Fruit fly (Drosophila melanogaster) whole organism, embryonic: ENCODE data around the gene CG43221.

ENCODE experiments used
- Atf6 ChIP-seq: fragments of 200-800 bp; sonication (Bioruptor generic); IDR thresholded peaks from 2 replicates; pipeline ENCODE4 v1.3.6; 2022; ENCODE audit warnings: missing biosample characterization, missing genetic modification characterization
- CG10147 ChIP-seq: fragments of 200-800 bp; sonication (Bioruptor generic); optimal IDR thresholded peaks from 2 replicates; lab custom pipeline; 2019; ENCODE audit warnings: missing biosample characterization, mild to moderate bottlenecking, missing genetic modification characterization, moderate library complexity
- CG10462 ChIP-seq: fragments of 200-800 bp; sonication (Bioruptor generic); optimal IDR thresholded peaks from 2 replicates; lab custom pipeline; 2016; ENCODE audit warnings: missing biosample characterization, missing genetic modification characterization
- CG11696 ChIP-seq: fragments of 200-800 bp; sonication (Bioruptor generic); IDR thresholded peaks from 2 replicates; pipeline ENCODE4 v1.3.6; 2022; ENCODE audit warnings: missing biosample characterization, missing genetic modification characterization
- CG14710 ChIP-seq: fragments of 200-800 bp; sonication (Bioruptor generic); optimal IDR thresholded peaks from 3 replicates; lab custom pipeline; 2019; ENCODE audit warnings: missing biosample characterization, mild to moderate bottlenecking, missing genetic modification characterization, moderate library complexity
- CG15011 ChIP-seq: fragments of 200-800 bp; sonication (Bioruptor generic); optimal IDR thresholded peaks from 3 replicates; lab custom pipeline; 2018; ENCODE audit warnings: missing biosample characterization, mild to moderate bottlenecking, missing genetic modification characterization
- CG15696 ChIP-seq: fragments of 200-800 bp; sonication (Bioruptor generic); optimal IDR thresholded peaks from 2 replicates; lab custom pipeline; 2019; ENCODE audit warnings: missing biosample characterization, mild to moderate bottlenecking, missing genetic modification characterization, moderate library complexity
- CG16779 ChIP-seq: fragments of 200-800 bp; sonication (Bioruptor generic); IDR thresholded peaks from 2 replicates; pipeline ENCODE4 v1.3.6; 2022; ENCODE audit warnings: missing biosample characterization, missing genetic modification characterization
- CG16813 ChIP-seq: fragments of 200-800 bp; sonication (Bioruptor generic); IDR thresholded peaks from 3 replicates; pipeline ENCODE4 v1.3.6; 2022; ENCODE audit warnings: missing biosample characterization, missing genetic modification characterization; ENCODE audit not compliant: partially characterized antibody
- CG17612 ChIP-seq: fragments of 200-800 bp; sonication (Bioruptor generic); IDR thresholded peaks from 2 replicates; pipeline ENCODE4 v1.3.6; 2022; ENCODE audit warnings: missing biosample characterization, missing genetic modification characterization
- CG1792 ChIP-seq: fragments of 200-800 bp; sonication (Bioruptor generic); optimal IDR thresholded peaks from 2 replicates; lab custom pipeline; 2016; ENCODE audit warnings: missing biosample characterization, missing genetic modification characterization
- CG18011 ChIP-seq: fragments of 200-800 bp; sonication (Bioruptor generic); optimal IDR thresholded peaks from 2 replicates; lab custom pipeline; 2017; ENCODE audit warnings: missing biosample characterization, missing genetic modification characterization, mild to moderate bottlenecking, moderate library complexity, missing genotype
- CG2199 ChIP-seq: fragments of 200-800 bp; sonication (Bioruptor generic); IDR thresholded peaks from 3 replicates; pipeline ENCODE4 v1.3.6; 2022; ENCODE audit warnings: missing biosample characterization, missing genetic modification characterization
- CG34224 ChIP-seq: fragments of 200-800 bp; sonication (Bioruptor generic); IDR thresholded peaks from 3 replicates; pipeline ENCODE4 v1.3.6; 2022; ENCODE audit warnings: missing biosample characterization, missing genetic modification characterization; ENCODE audit not compliant: partially characterized antibody
- CG43689 ChIP-seq: fragments of 200-800 bp; sonication (Bioruptor generic); IDR thresholded peaks from 2 replicates; pipeline ENCODE4 v1.3.6; 2022; ENCODE audit warnings: missing biosample characterization, missing genetic modification characterization
- CG5180 ChIP-seq: fragments of 200-800 bp; sonication (Bioruptor generic); optimal IDR thresholded peaks from 3 replicates; lab custom pipeline; 2017; ENCODE audit warnings: missing biosample characterization, missing genetic modification characterization, mild to moderate bottlenecking, moderate library complexity, missing genetic modification reagents
- CG6654 ChIP-seq: fragments of 200-800 bp; sonication (Bioruptor generic); optimal IDR thresholded peaks from 2 replicates; lab custom pipeline; 2017; ENCODE audit warnings: missing biosample characterization, mild to moderate bottlenecking, missing genetic modification characterization
- CG6765 ChIP-seq: fragments of 200-800 bp; sonication (Bioruptor generic); optimal IDR thresholded peaks from 3 replicates; lab custom pipeline; 2017; ENCODE audit warnings: missing biosample characterization, mild to moderate bottlenecking, missing genetic modification characterization
- CG7556 ChIP-seq: fragments of 200-800 bp; sonication (Bioruptor generic); optimal IDR thresholded peaks from 2 replicates; lab custom pipeline; 2017; ENCODE audit warnings: missing biosample characterization, mild to moderate bottlenecking, missing genetic modification characterization
- CG7745 ChIP-seq: fragments of 200-800 bp; sonication (Bioruptor generic); optimal IDR thresholded peaks from 2 replicates; lab custom pipeline; 2018; ENCODE audit warnings: missing biosample characterization, mild to moderate bottlenecking, missing genetic modification characterization, moderate library complexity
- CG8765 ChIP-seq: fragments of 200-800 bp; sonication (Bioruptor generic); IDR thresholded peaks from 2 replicates; pipeline ENCODE4 v1.3.6; 2022; ENCODE audit warnings: missing biosample characterization, missing genetic modification characterization
- CG8924 ChIP-seq: fragments of 200-800 bp; optimal IDR thresholded peaks from 3 replicates; lab custom pipeline; 2019; ENCODE audit warnings: missing biosample characterization, mild to moderate bottlenecking, missing genetic modification characterization, moderate library complexity
- CG8944 ChIP-seq: fragments of 200-800 bp; sonication (Bioruptor generic); optimal IDR thresholded peaks from 3 replicates; lab custom pipeline; 2016; ENCODE audit warnings: missing biosample characterization, missing genetic modification characterization
- Dek ChIP-seq: fragments of 200-800 bp; sonication (Bioruptor generic); optimal IDR thresholded peaks from 3 replicates; lab custom pipeline; 2019; ENCODE audit warnings: missing biosample characterization, mild to moderate bottlenecking, missing genetic modification characterization, moderate library complexity
- E2f1 ChIP-seq: fragments of 200-800 bp; sonication (Bioruptor generic); IDR thresholded peaks from 2 replicates; pipeline ENCODE4 v1.3.6; 2022; ENCODE audit warnings: missing biosample characterization, missing genetic modification characterization
- Lhr ChIP-seq: fragments of 200-800 bp; sonication (Bioruptor generic); optimal IDR thresholded peaks from 3 replicates; lab custom pipeline; 2017; ENCODE audit warnings: mild to moderate bottlenecking, missing biosample characterization, missing genetic modification reagents, missing genetic modification characterization
- Med ChIP-seq: fragments of 200-800 bp; sonication (Bioruptor generic); peaks from one replicate; lab custom pipeline; 2016; ENCODE audit warnings: missing biosample characterization, missing genetic modification characterization, mild to moderate bottlenecking, inconsistent platforms, moderate library complexity
- Mrtf ChIP-seq: fragments of 200-800 bp; sonication (Bioruptor generic); IDR thresholded peaks from 3 replicates; pipeline ENCODE4 v1.3.6; 2022; ENCODE audit warnings: missing biosample characterization, missing genetic modification characterization
- Myb ChIP-seq: fragments of 200-800 bp; sonication (Bioruptor generic); optimal IDR thresholded peaks from 2 replicates; lab custom pipeline; 2016; ENCODE audit warnings: missing biosample characterization, missing genetic modification characterization
- NfI ChIP-seq: fragments of 200-800 bp; sonication (Bioruptor generic); optimal IDR thresholded peaks from 3 replicates; lab custom pipeline; 2018; ENCODE audit warnings: missing biosample characterization, mild to moderate bottlenecking, missing genetic modification characterization, moderate library complexity
- Oaz ChIP-seq: fragments of 200-800 bp; sonication (Bioruptor generic); IDR thresholded peaks from 2 replicates; pipeline ENCODE4 v1.3.6; 2022; ENCODE audit warnings: missing biosample characterization, missing genetic modification characterization
- Poxn ChIP-seq: fragments of 200-800 bp; sonication (Bioruptor generic); IDR thresholded peaks from 2 replicates; pipeline ENCODE4 v1.3.6; 2022; ENCODE audit warnings: missing biosample characterization, missing genetic modification characterization
- Sox100B ChIP-seq: fragments of 200-800 bp; sonication (Bioruptor generic); optimal IDR thresholded peaks from 3 replicates; lab custom pipeline; 2018; ENCODE audit warnings: missing biosample characterization, mild to moderate bottlenecking, missing genetic modification characterization
- Trl ChIP-seq, 3 experiments: fragments of >200 bp in 2 of 3; fragments of 200-800 bp in 1 of 3; sonication (Bioruptor generic) in 1 of 3; optimal IDR thresholded peaks; 2 replicates in 1 of 3; 3 replicates in 2 of 3; lab custom pipeline; 2016 to 2017; ENCODE audit warnings: missing biosample characterization in 1 of 3, missing genetic modification characterization in 1 of 3
- abd-A ChIP-seq: fragments of 200-800 bp; sonication (Bioruptor generic); optimal IDR thresholded peaks from 3 replicates; lab custom pipeline; 2019; ENCODE audit warnings: missing biosample characterization, mild to moderate bottlenecking, missing genetic modification characterization, moderate library complexity
- ara ChIP-seq: fragments of 200-800 bp; sonication (Bioruptor generic); IDR thresholded peaks from 2 replicates; pipeline ENCODE4 v1.3.6; 2022; ENCODE audit warnings: missing biosample characterization, missing genetic modification characterization
- bab2 ChIP-seq: fragments of 200-800 bp; sonication (Bioruptor generic); optimal IDR thresholded peaks from 2 replicates; lab custom pipeline; 2016; ENCODE audit warnings: missing biosample characterization, missing genetic modification characterization
- chif ChIP-seq, 2 experiments: fragments of 200-800 bp; sonication (Bioruptor generic); optimal IDR thresholded peaks; 3 replicates each; lab custom pipeline; 2016; ENCODE audit warnings: missing biosample characterization in 2 of 2, missing genetic modification characterization in 2 of 2
- crol ChIP-seq: fragments of 200-800 bp; sonication (Bioruptor generic); IDR thresholded peaks from 2 replicates; pipeline ENCODE4 v1.3.6; 2022; ENCODE audit warnings: missing biosample characterization, missing genetic modification characterization
- disco-r ChIP-seq: fragments of 200-800 bp; sonication (Bioruptor generic); optimal IDR thresholded peaks from 2 replicates; lab custom pipeline; 2016; ENCODE audit warnings: missing biosample characterization, missing genetic modification characterization
- en ChIP-seq: fragments of 200-800 bp; sonication (Bioruptor generic); optimal IDR thresholded peaks from 2 replicates; lab custom pipeline; 2016; ENCODE audit warnings: missing biosample characterization, missing genetic modification characterization
- exex ChIP-seq: fragments of 200-800 bp; sonication (Bioruptor generic); optimal IDR thresholded peaks from 4 replicates; lab custom pipeline; 2018; ENCODE audit warnings: missing biosample characterization, mild to moderate bottlenecking, missing genetic modification characterization, moderate library complexity
- fd3F ChIP-seq: fragments of 200-800 bp; sonication (Bioruptor generic); optimal IDR thresholded peaks from 2 replicates; lab custom pipeline; 2018; ENCODE audit warnings: missing biosample characterization, mild to moderate bottlenecking, missing genetic modification characterization, moderate library complexity
- fu2 ChIP-seq: fragments of 200-800 bp; sonication (Bioruptor generic); optimal IDR thresholded peaks from 2 replicates; lab custom pipeline; 2016; ENCODE audit warnings: missing biosample characterization, missing genetic modification characterization
- gro ChIP-seq: fragments of 200-800 bp; sonication (Bioruptor generic); optimal IDR thresholded peaks from 2 replicates; lab custom pipeline; 2016; ENCODE audit warnings: missing biosample characterization, missing genetic modification characterization
- lmd ChIP-seq: fragments of 200-800 bp; sonication (Bioruptor generic); IDR thresholded peaks from 2 replicates; pipeline ENCODE4 v1.3.6; 2022; ENCODE audit warnings: missing biosample characterization, missing genetic modification characterization
- nau ChIP-seq: fragments of 200-800 bp; sonication (Bioruptor generic); optimal IDR thresholded peaks from 3 replicates; lab custom pipeline; 2017; ENCODE audit warnings: missing biosample characterization, mild to moderate bottlenecking, missing genetic modification characterization, missing genetic modification reagents
- sens ChIP-seq: fragments of 200-800 bp; sonication (Bioruptor generic); peaks from one replicate; lab custom pipeline; 2016; ENCODE audit warnings: missing biosample characterization, missing genetic modification characterization
- stc ChIP-seq: fragments of 200-800 bp; sonication (Bioruptor generic); IDR thresholded peaks from 2 replicates; pipeline ENCODE4 v1.3.6; 2022; ENCODE audit warnings: missing biosample characterization, missing genetic modification characterization
- ttk ChIP-seq: fragments of 200-800 bp; sonication (Bioruptor generic); IDR thresholded peaks from 2 replicates; pipeline ENCODE4 v2.1.2; 2022; ENCODE audit warnings: missing biosample characterization, missing genetic modification characterization
- unc-4 ChIP-seq: fragments of 200-800 bp; sonication (Bioruptor generic); IDR thresholded peaks from 2 replicates; pipeline ENCODE4 v1.3.6; 2022; ENCODE audit warnings: missing biosample characterization, missing genetic modification characterization; ENCODE audit not compliant: partially characterized antibody

Gene CG43221

dm6 chr2L:17484174-17484573 lies 1.4 kb upstream of the CG43221 start, which contains the start of the genes GCS2beta and CG5131 (continued):
- TF ChIP-seq CG8765 (GFP tag; lab: Robert Waterston, UW) (peak; percentile 83), bab2 (GFP tag; lab: Kevin White, UChicago) (peak; percentile 96), gro (GFP tag; lab: Kevin White, UChicago) (peak; percentile 97), CG16813 (GFP tag; lab: Robert Waterston, UW) (peak; percentile 94), CG16779 (GFP tag; lab: Robert Waterston, UW) (peak; percentile 91), sens (GFP tag; lab: Kevin White, UChicago) (peak; percentile 99), Mrtf (GFP tag; lab: Robert Waterston, UW) (peak; percentile 85), Myb (peak; percentile 90), Sox100B (GFP tag; lab: Kevin White, UChicago) (peak; percentile 77), en (peak; percentile 83), ara (GFP tag; lab: Robert Waterston, UW) (peak; percentile 84), fu2 (GFP tag; lab: Kevin White, UChicago) (peak; percentile 97), CG17612 (peak; percentile 88), Trl (optimal IDR thresholded peaks at IDR 0.05; lab: Kevin White, UChicago) (no peak), Trl (GFP tag; optimal IDR thresholded peaks at IDR 0.05; lab: Kevin White, UChicago) (peak; percentile 98), CG6654 (peak; percentile 72), CG2199 (GFP tag; lab: Robert Waterston, UW) (peak; percentile 86), CG43689 (GFP tag; lab: Robert Waterston, UW) (peak; percentile 72), nau (peak; percentile 85), Med (GFP tag; lab: Kevin White, UChicago) (peak; percentile 100), CG18011 (peak; percentile 88), Dek (tag; lab: Kevin White, UChicago) (peak; percentile 89), CG14710 (tag; lab: Kevin White, UChicago) (peak; percentile 89), CG8944 (peak; percentile 97), CG34224 (GFP tag; lab: Robert Waterston, UW) (peak; percentile 90), CG6765 (peak; percentile 73), CG15011 (peak; percentile 70), exex (tag; lab: Kevin White, UChicago) (peak; percentile 54), NfI (peak; percentile 95), stc (GFP tag; lab: Robert Waterston, UW) (peak; percentile 85), CG7745 (tag; lab: Kevin White, UChicago) (no peak), CG10147 (GFP tag; lab: Kevin White, UChicago) (peak; percentile 85), CG8924 (tag; lab: Kevin White, UChicago) (peak; percentile 87), lmd (GFP tag; lab: Robert Waterston, UW) (peak; percentile 95), E2f1 (GFP tag; lab: Robert Waterston, UW) (peak; percentile 91), CG5180 (peak; percentile 50), CG15696 (peak; percentile 82), abd-A (no peak), Atf6 (GFP tag; lab: Robert Waterston, UW) (peak; percentile 93), CG7556 (GFP tag; lab: Kevin White, UChicago) (peak; percentile 87), chif (GFP tag; optimal IDR thresholded peaks at IDR 0.05; lab: Kevin White, UChicago) (peak; percentile 95 to 96), Poxn (GFP tag; lab: Robert Waterston, UW) (peak; percentile 90), ttk (GFP tag; lab: Robert Waterston, UW) (peak; percentile 94), Oaz (GFP tag; lab: Robert Waterston, UW) (peak; percentile 88), Lhr (GFP tag; lab: Kevin White, UChicago) (peak; percentile 74), fd3F (GFP tag; lab: Kevin White, UChicago) (peak; percentile 90), CG11696 (peak; percentile 69), CG1792 (GFP tag; lab: Kevin White, UChicago) (peak; percentile 93), unc-4 (GFP tag; lab: Robert Waterston, UW) (peak; percentile 88), disco-r (GFP tag; lab: Kevin White, UChicago) (peak; percentile 88), crol (GFP tag; lab: Robert Waterston, UW) (peak; percentile 41; the same call in 1 of the 2 replicates), CG10462 (GFP tag; lab: Kevin White, UChicago) (peak; percentile 89)
